Worm (Caenorhabditis elegans) whole organism, early embryonic: ENCODE measurements around the gene pup-2.

Experiments
- ama-1 ChIP-seq: fragments of 150-350 bp; optimal IDR thresholded peaks from 2 replicates; lab custom pipeline; 2014
- flt-1 ChIP-seq: fragments of 200-800 bp; sonication (Bioruptor generic); IDR thresholded peaks from 2 replicates; pipeline ENCODE4 v1.3.6; 2022; ENCODE audit warnings: missing genetic modification characterization, missing compliant biosample characterization

- TF ChIP-seq ama-1 (lab: Kevin White, UChicago) (no peak), flt-1 (GFP tag; lab: Robert Waterston, UW) (no peak)
Observed at ce11 chrIII:5165745-5166144, 20.0 kb upstream of the pup-2 start.
